Worm (Caenorhabditis elegans) whole organism, L4 larva: ENCODE data around the gene snpc-1.1.

Experiments used
- F37D6.2 ChIP-seq: sonication (generic microtip); optimal IDR thresholded peaks from 2 replicates; lab custom pipeline; 2016; ENCODE audit warnings: mild to moderate bottlenecking, missing genetic modification characterization, missing compliant biosample characterization
- F44E2.7 ChIP-seq: fragments of 200-800 bp; sonication (Bioruptor generic); IDR thresholded peaks from 2 replicates; pipeline ENCODE4 v2.1.2; 2022; ENCODE audit warnings: missing genetic modification characterization, missing compliant biosample characterization
- F49E8.2 ChIP-seq: sonication (generic microtip); optimal IDR thresholded peaks from 2 replicates; lab custom pipeline; 2016; ENCODE audit warnings: missing compliant biosample characterization, mild to moderate bottlenecking, missing genetic modification characterization, borderline replicate concordance
- R02D3.7 ChIP-seq: fragments of 150-350 bp; sonication (generic microtip); optimal IDR thresholded peaks from 3 replicates; lab custom pipeline; 2014; ENCODE audit warnings: missing biosample characterization, missing genetic modification characterization
- T26A8.4 ChIP-seq: fragments of 200-800 bp; sonication (Bioruptor generic); IDR thresholded peaks from 2 replicates; pipeline ENCODE4 v1.3.6; 2022; ENCODE audit warnings: missing genetic modification characterization, missing compliant biosample characterization
- Y105C5A.15 ChIP-seq: fragments of 200-800 bp; sonication (Bioruptor generic); IDR thresholded peaks from 2 replicates; pipeline ENCODE4 v1.3.6; 2022; ENCODE audit warnings: missing genetic modification characterization, missing compliant biosample characterization
- Y75B8A.6 ChIP-seq: fragments of 200-800 bp; sonication (Bioruptor generic); IDR thresholded peaks from 2 replicates; pipeline ENCODE4 v1.3.6; 2022; ENCODE audit warnings: missing genetic modification reagents, missing genetic modification characterization, missing compliant biosample characterization
- attf-4 ChIP-seq: sonication (generic microtip); optimal IDR thresholded peaks from 3 replicates; lab custom pipeline; 2017; ENCODE audit warnings: missing biosample characterization, missing genetic modification characterization
- ceh-32 ChIP-seq: sonication (generic microtip); optimal IDR thresholded peaks from 2 replicates; lab custom pipeline; 2016; ENCODE audit warnings: mild to moderate bottlenecking, missing genetic modification characterization, missing compliant biosample characterization; ENCODE audit not compliant: poor library complexity
- ceh-82 ChIP-seq: sonication (generic microtip); optimal IDR thresholded peaks from 2 replicates; lab custom pipeline; 2017; ENCODE audit warnings: missing biosample characterization, missing genetic modification characterization
- cey-2 ChIP-seq: sonication (generic microtip); optimal IDR thresholded peaks from 3 replicates; lab custom pipeline; 2017; ENCODE audit warnings: missing genetic modification characterization, mild to moderate bottlenecking, missing compliant biosample characterization, antibody characterized with exemption, borderline replicate concordance; ENCODE audit not compliant: insufficient read depth
- ctbp-1 ChIP-seq: fragments of 200-800 bp; sonication (Bioruptor generic); IDR thresholded peaks from 2 replicates; pipeline ENCODE4 v1.3.6; 2022; ENCODE audit warnings: missing genetic modification reagents, missing genetic modification characterization, missing compliant biosample characterization
- daf-16 ChIP-seq, 3 experiments: sonication (generic microtip); optimal IDR thresholded peaks; 2 replicates each; lab custom pipeline; 2016 to 2017; ENCODE audit warnings: missing genetic modification characterization in 3 of 3, missing genetic modification reagents in 3 of 3, mild to moderate bottlenecking in 2 of 3, missing compliant biosample characterization in 2 of 3, missing biosample characterization in 1 of 3, moderate library complexity in 1 of 3
- dmd-8 ChIP-seq: fragments of 200-800 bp; sonication (Bioruptor generic); IDR thresholded peaks from 2 replicates; pipeline ENCODE4 v1.3.6; 2022; ENCODE audit warnings: missing genetic modification characterization, missing compliant biosample characterization
- duxl-1 ChIP-seq: sonication (generic microtip); optimal IDR thresholded peaks from 2 replicates; lab custom pipeline; 2016; ENCODE audit warnings: mild to moderate bottlenecking, missing genetic modification characterization, moderate library complexity, missing compliant biosample characterization; ENCODE audit not compliant: poor library complexity
- egl-43 ChIP-seq: fragments of 200-800 bp; sonication (Bioruptor generic); IDR thresholded peaks from 2 replicates; pipeline ENCODE4 v1.3.6; 2022; ENCODE audit warnings: missing genetic modification reagents, missing genetic modification characterization, missing compliant biosample characterization
- gei-8 ChIP-seq: fragments of 200-800 bp; sonication (Bioruptor generic); optimal IDR thresholded peaks from 2 replicates; lab custom pipeline; 2018; ENCODE audit warnings: mild to moderate bottlenecking, missing genetic modification characterization, missing compliant biosample characterization
- hlh-11 ChIP-seq: fragments of 200-800 bp; sonication (Bioruptor generic); optimal IDR thresholded peaks from 2 replicates; lab custom pipeline; 2018; ENCODE audit warnings: mild to moderate bottlenecking, missing genetic modification characterization, missing compliant biosample characterization
- hlh-30 ChIP-seq: sonication (generic microtip); optimal IDR thresholded peaks from 2 replicates; lab custom pipeline; 2017; ENCODE audit warnings: antibody characterized with exemption, mild to moderate bottlenecking, missing genetic modification characterization, missing compliant biosample characterization; ENCODE audit not compliant: insufficient read depth
- jun-1 ChIP-seq: fragments of 150-350 bp; optimal IDR thresholded peaks from 2 replicates; lab custom pipeline; 2014; ENCODE audit warnings: missing biosample characterization, missing genetic modification reagents, missing genetic modification characterization
- lim-7 ChIP-seq: fragments of 200-800 bp; sonication (Bioruptor generic); IDR thresholded peaks from 2 replicates; pipeline ENCODE4 v1.3.6; 2022; ENCODE audit warnings: missing genetic modification characterization, missing compliant biosample characterization
- lin-15B ChIP-seq: fragments of 150-350 bp; sonication (generic microtip); optimal IDR thresholded peaks from 3 replicates; lab custom pipeline; 2014; ENCODE audit warnings: missing biosample characterization, missing genetic modification characterization
- lin-29 ChIP-seq: fragments of 200-800 bp; sonication (Bioruptor generic); IDR thresholded peaks from 2 replicates; pipeline ENCODE4 v1.3.6; 2022; ENCODE audit warnings: missing genetic modification reagents, missing genetic modification characterization, missing compliant biosample characterization
- lin-38 ChIP-seq: fragments of 200-800 bp; sonication (Bioruptor generic); IDR thresholded peaks from 2 replicates; pipeline ENCODE4 v1.3.6; 2022; ENCODE audit warnings: missing genetic modification reagents, missing genetic modification characterization, missing compliant biosample characterization
- lin-39 ChIP-seq: fragments of 150-350 bp; optimal IDR thresholded peaks from 2 replicates; lab custom pipeline; 2014; ENCODE audit warnings: missing biosample characterization, missing genetic modification reagents, missing genetic modification characterization
- lir-3 ChIP-seq: sonication (generic microtip); optimal IDR thresholded peaks from 2 replicates; lab custom pipeline; 2016; ENCODE audit warnings: mild to moderate bottlenecking, missing genetic modification characterization, missing compliant biosample characterization
- lsy-2 ChIP-seq, 2 experiments: fragments of 150-350 bp in 1 of 2; sonication (generic microtip) in 1 of 2; optimal IDR thresholded peaks; 2 replicates each; lab custom pipeline; 2014 to 2017; ENCODE audit warnings: missing biosample characterization in 2 of 2, missing genetic modification characterization in 2 of 2
- madf-5 ChIP-seq, 2 experiments: fragments of 200-800 bp; sonication (Bioruptor generic); IDR thresholded peaks; 2 replicates each; pipeline ENCODE4 v1.3.6; 2022; ENCODE audit warnings: missing compliant biosample characterization in 2 of 2, missing genetic modification characterization in 2 of 2
- mdt-29 ChIP-seq: fragments of 200-800 bp; sonication (Bioruptor generic); IDR thresholded peaks from 2 replicates; pipeline ENCODE4 v1.3.6; 2022; ENCODE audit warnings: missing genetic modification reagents, missing genetic modification characterization, missing compliant biosample characterization
- mep-1 ChIP-seq: fragments of 150-350 bp; sonication (generic microtip); optimal IDR thresholded peaks from 3 replicates; lab custom pipeline; 2014; ENCODE audit warnings: missing biosample characterization, missing genetic modification characterization
- mxl-3 ChIP-seq: fragments of 200-800 bp; sonication (Bioruptor generic); optimal IDR thresholded peaks from 2 replicates; lab custom pipeline; 2018; ENCODE audit warnings: mild to moderate bottlenecking, missing genetic modification characterization, missing compliant biosample characterization
- nhr-10 ChIP-seq: fragments of 150-350 bp; optimal IDR thresholded peaks from 2 replicates; lab custom pipeline; 2014; ENCODE audit warnings: missing biosample characterization, missing genetic modification characterization
- nhr-11 ChIP-seq: fragments of 150-350 bp; optimal IDR thresholded peaks from 2 replicates; lab custom pipeline; 2014; ENCODE audit warnings: missing biosample characterization, missing genetic modification characterization
- nhr-111 ChIP-seq: fragments of 200-800 bp; sonication (Bioruptor generic); optimal IDR thresholded peaks from 2 replicates; lab custom pipeline; 2018; ENCODE audit warnings: mild to moderate bottlenecking, missing genetic modification characterization, missing compliant biosample characterization
- nhr-25 ChIP-seq: sonication (generic microtip); optimal IDR thresholded peaks from 2 replicates; lab custom pipeline; 2017; ENCODE audit warnings: missing genetic modification characterization, mild to moderate bottlenecking, missing compliant biosample characterization, antibody characterized with exemption, moderate library complexity, borderline replicate concordance; ENCODE audit not compliant: insufficient read depth
- nhr-28 ChIP-seq: fragments of 150-350 bp; optimal IDR thresholded peaks from 2 replicates; lab custom pipeline; 2014; ENCODE audit warnings: missing biosample characterization, missing genetic modification characterization
- nhr-42 ChIP-seq: fragments of 200-800 bp; sonication (Bioruptor generic); IDR thresholded peaks from 2 replicates; pipeline ENCODE4 v1.3.6; 2022; ENCODE audit warnings: missing genetic modification characterization, missing compliant biosample characterization
- nhr-6 ChIP-seq: fragments of 150-350 bp; optimal IDR thresholded peaks from 2 replicates; lab custom pipeline; 2014; ENCODE audit warnings: missing biosample characterization, missing genetic modification characterization
- nhr-77 ChIP-seq: fragments of 150-350 bp; optimal IDR thresholded peaks from 2 replicates; lab custom pipeline; 2014; ENCODE audit warnings: missing biosample characterization, missing genetic modification characterization
- php-3 ChIP-seq: fragments of 200-800 bp; sonication (Bioruptor generic); IDR thresholded peaks from 2 replicates; pipeline ENCODE4 v1.3.6; 2022; ENCODE audit warnings: missing genetic modification reagents, missing genetic modification characterization, missing compliant biosample characterization
- rbr-2 ChIP-seq: sonication (generic microtip); optimal IDR thresholded peaks from 2 replicates; lab custom pipeline; 2016; ENCODE audit warnings: missing genotype, missing genetic modification characterization, missing compliant biosample characterization
- snpc-1.2 ChIP-seq: fragments of 200-800 bp; sonication (Bioruptor generic); IDR thresholded peaks from 2 replicates; pipeline ENCODE4 v1.3.6; 2022; ENCODE audit warnings: missing genetic modification reagents, missing genetic modification characterization, missing compliant biosample characterization
- snpc-4 ChIP-seq: fragments of 150-350 bp; optimal IDR thresholded peaks from 2 replicates; lab custom pipeline; 2014; ENCODE audit warnings: missing biosample characterization, missing genetic modification characterization
- spr-1 ChIP-seq: sonication (generic microtip); optimal IDR thresholded peaks from 2 replicates; lab custom pipeline; 2016; ENCODE audit warnings: mild to moderate bottlenecking, missing genetic modification characterization, missing compliant biosample characterization
- unc-130 ChIP-seq: sonication (generic microtip); optimal IDR thresholded peaks from 2 replicates; lab custom pipeline; 2016; ENCODE audit warnings: missing genetic modification reagents, missing genetic modification characterization, missing compliant biosample characterization
- vab-7 ChIP-seq: fragments of 200-800 bp; sonication (Bioruptor generic); IDR thresholded peaks from 2 replicates; pipeline ENCODE4 v1.3.6; 2022; ENCODE audit warnings: missing genetic modification reagents, missing genetic modification characterization, missing compliant biosample characterization
- zag-1 ChIP-seq: fragments of 150-350 bp; optimal IDR thresholded peaks from 2 replicates; lab custom pipeline; 2014; ENCODE audit warnings: missing biosample characterization, missing genetic modification characterization
- zip-11 ChIP-seq: fragments of 200-800 bp; sonication (Bioruptor generic); IDR thresholded peaks from 2 replicates; pipeline ENCODE4 v1.3.6; 2022; ENCODE audit warnings: missing genetic modification characterization, missing compliant biosample characterization
- zip-2 ChIP-seq: fragments of 150-350 bp; optimal IDR thresholded peaks from 2 replicates; lab custom pipeline; 2014; ENCODE audit warnings: missing biosample characterization, missing genetic modification characterization
- ztf-11 ChIP-seq: fragments of 150-350 bp; optimal IDR thresholded peaks from 2 replicates; lab custom pipeline; 2014; ENCODE audit warnings: missing biosample characterization, missing genetic modification characterization
- ztf-7 ChIP-seq: fragments of 150-350 bp; optimal IDR thresholded peaks from 2 replicates; lab custom pipeline; 2014; ENCODE audit warnings: missing biosample characterization, missing genetic modification characterization

Gene snpc-1.1

DNA sequence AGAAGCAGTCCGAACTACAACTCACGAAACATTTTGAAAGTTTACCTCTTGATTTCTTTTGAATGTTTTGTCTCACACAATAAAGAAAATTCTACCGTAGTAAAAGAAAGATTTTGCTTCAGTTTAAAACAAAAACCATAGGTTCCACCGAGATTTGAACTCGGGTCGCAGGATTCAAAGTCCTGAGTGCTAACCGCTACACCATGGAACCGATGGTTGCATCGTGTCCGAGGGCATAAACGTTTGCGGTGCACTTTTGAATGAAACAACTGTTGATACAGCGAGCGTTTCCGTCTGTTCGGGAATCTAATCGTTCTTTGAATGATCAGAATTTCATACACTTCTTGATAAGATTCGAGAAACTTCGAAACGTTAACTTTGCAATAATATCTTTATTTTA, 24.3 kb downstream of the snpc-1.1 start:
- TF ChIP-seq lsy-2 (tag; optimal IDR thresholded peaks at IDR 0.05; lab: Kevin White, UChicago) (peak in 1 of 2 experiments; percentile 74), nhr-77 (peak; percentile 49), jun-1 (no peak), zip-11 (GFP tag; lab: Robert Waterston, UW) (no peak), lin-15B (no peak), ztf-11 (no peak), hlh-11 (tag; lab: Kevin White, UChicago) (peak; percentile 86), php-3 (GFP tag; lab: Robert Waterston, UW) (peak; percentile 44; the same call in 1 of the 2 replicates), zag-1 (no peak), cey-2 (tag; lab: Kevin White, UChicago) (no peak), lin-39 (tag; lab: Kevin White, UChicago) (no peak), nhr-42 (GFP tag; lab: Robert Waterston, UW) (no peak), nhr-10 (tag; lab: Kevin White, UChicago) (peak; percentile 24), F49E8.2 (peak; percentile 11), snpc-4 (tag; lab: Kevin White, UChicago) (no peak), unc-130 (GFP tag; lab: Kevin White, UChicago) (no peak), nhr-25 (tag; lab: Kevin White, UChicago) (peak; percentile 60), F44E2.7 (GFP tag; lab: Robert Waterston, UW) (no peak), lim-7 (GFP tag; lab: Robert Waterston, UW) (peak; percentile 68), mxl-3 (GFP tag; lab: Kevin White, UChicago) (no peak), gei-8 (GFP tag; lab: Kevin White, UChicago) (peak; percentile 5), madf-5 (GFP tag; IDR thresholded peaks at IDR 0.05; lab: Robert Waterston, UW) (peak in 1 of 2 experiments; percentile 59; a peak in 1 of 4 replicates), mep-1 (peak; percentile 70), lir-3 (tag; lab: Kevin White, UChicago) (peak; percentile 22), egl-43 (GFP tag; lab: Robert Waterston, UW) (no peak), ceh-32 (tag; lab: Kevin White, UChicago) (no peak), mdt-29 (GFP tag; lab: Robert Waterston, UW) (peak; percentile 86), lin-29 (GFP tag; lab: Robert Waterston, UW) (no peak), vab-7 (GFP tag; lab: Robert Waterston, UW) (peak; percentile 31; the same call in 1 of the 2 replicates), snpc-1.2 (GFP tag; lab: Robert Waterston, UW) (no peak), nhr-11 (tag; lab: Kevin White, UChicago) (no peak), spr-1 (tag; lab: Kevin White, UChicago) (peak; percentile 66), ctbp-1 (GFP tag; lab: Robert Waterston, UW) (peak; percentile 42; the same call in 1 of the 2 replicates), T26A8.4 (GFP tag; lab: Robert Waterston, UW) (peak; percentile 75), Y105C5A.15 (no peak), nhr-6 (tag; lab: Kevin White, UChicago) (no peak), dmd-8 (GFP tag; lab: Robert Waterston, UW) (no peak), hlh-30 (tag; lab: Kevin White, UChicago) (peak; percentile 69), nhr-111 (GFP tag; lab: Kevin White, UChicago) (peak; percentile 41), daf-16 (GFP tag; optimal IDR thresholded peaks at IDR 0.05; lab: Kevin White, UChicago) (peak; percentile 44 to 62), daf-16 (tag; optimal IDR thresholded peaks at IDR 0.05; lab: Kevin White, UChicago) (peak; percentile 87), zip-2 (tag; lab: Kevin White, UChicago) (peak; percentile 59), nhr-28 (tag; lab: Kevin White, UChicago) (peak; percentile 70), attf-4 (no peak), ceh-82 (tag; lab: Kevin White, UChicago) (no peak), ztf-7 (tag; lab: Kevin White, UChicago) (no peak), R02D3.7 (tag; lab: Kevin White, UChicago) (no peak), duxl-1 (tag; lab: Kevin White, UChicago) (peak; percentile 6), rbr-2 (tag; lab: Kevin White, UChicago) (peak; percentile 34), Y75B8A.6 (GFP tag; lab: Robert Waterston, UW) (0 out of 2 replicates have a peak, but pooled peaks have one; percentile 14), lin-38 (GFP tag; lab: Robert Waterston, UW) (peak; percentile 69; the same call in 1 of the 2 replicates), F37D6.2 (tag; lab: Kevin White, UChicago) (no peak)
